Fruit fly (Drosophila melanogaster): ENCODE results near the gene Bhmt.

DNA sequence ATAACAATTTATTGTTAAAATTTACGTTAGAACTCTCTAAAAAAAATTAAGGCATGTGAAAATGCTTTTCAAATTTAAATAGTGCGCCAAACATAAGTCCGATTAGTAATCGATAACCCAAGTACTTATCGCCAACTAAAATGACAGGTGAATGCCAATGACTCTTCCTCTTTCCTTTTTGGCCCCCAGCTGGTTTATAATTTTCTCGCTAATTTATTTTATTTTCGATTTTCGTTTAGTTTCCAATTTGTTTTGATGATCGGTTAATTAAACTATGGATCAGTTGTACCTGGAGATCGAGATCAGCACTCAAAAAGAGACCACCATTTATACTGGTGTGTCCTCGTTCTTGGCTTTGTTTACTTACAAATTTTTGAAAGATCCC is 8.4 kb downstream of the Bhmt start, which contains the start of gene CG10428:
- no peak for TF ChIP-seq sage (GFP tag; optimal IDR thresholded peaks at IDR 0.05)
- no peak for TF ChIP-seq br (GFP tag; optimal IDR thresholded peaks at IDR 0.05)
- no peak for TF ChIP-seq N (GFP tag; optimal IDR thresholded peaks at IDR 0.05)
- no peak for TF ChIP-seq dl (GFP tag; optimal IDR thresholded peaks at IDR 0.05; ENCODE audit: insufficient read depth in 1 of 2, partially characterized antibody in 2 of 2)
- TF ChIP-seq OdsH (GFP tag; optimal IDR thresholded peaks at IDR 0.05) = no peak
- no peak for TF ChIP-seq Jra (GFP tag; optimal IDR thresholded peaks at IDR 0.05)
- no peak for TF ChIP-seq brk (GFP tag; optimal IDR thresholded peaks at IDR 0.05)
- no peak for TF ChIP-seq pan (optimal IDR thresholded peaks at IDR 0.05)

All from whole organism, wandering third instar larva.